Worm (Caenorhabditis elegans) whole organism, late embryonic: ENCODE data around the gene R12C12.9.

Experiments used
- C08G9.2 ChIP-seq: sonication (generic microtip); optimal IDR thresholded peaks from 2 replicates; lab custom pipeline; 2016; ENCODE audit warnings: mild to moderate bottlenecking, missing genetic modification characterization, moderate library complexity, missing compliant biosample characterization
- F13H6.1 ChIP-seq: sonication (generic microtip); optimal IDR thresholded peaks from 2 replicates; lab custom pipeline; 2016; ENCODE audit warnings: missing genetic modification characterization, missing compliant biosample characterization
- K02D7.2 ChIP-seq: sonication (generic microtip); optimal IDR thresholded peaks from 2 replicates; lab custom pipeline; 2017; ENCODE audit warnings: mild to moderate bottlenecking, missing genetic modification characterization, missing compliant biosample characterization
- K09A11.1 ChIP-seq: sonication (generic microtip); optimal IDR thresholded peaks from 2 replicates; lab custom pipeline; 2017; ENCODE audit warnings: antibody characterized with exemption, mild to moderate bottlenecking, missing genetic modification characterization, missing compliant biosample characterization; ENCODE audit not compliant: insufficient read depth
- ceh-18 ChIP-seq: sonication (generic microtip); optimal IDR thresholded peaks from 2 replicates; lab custom pipeline; 2016; ENCODE audit warnings: missing genetic modification characterization, missing compliant biosample characterization
- ceh-2 ChIP-seq: sonication (generic microtip); optimal IDR thresholded peaks from 2 replicates; lab custom pipeline; 2016; ENCODE audit warnings: missing genotype, missing genetic modification characterization, missing compliant biosample characterization
- ceh-30 ChIP-seq: fragments of 150-350 bp; optimal IDR thresholded peaks from 2 replicates; lab custom pipeline; 2014; ENCODE audit warnings: missing biosample characterization, missing genetic modification characterization
- ceh-31 ChIP-seq: sonication (generic microtip); optimal IDR thresholded peaks from 2 replicates; lab custom pipeline; 2016; ENCODE audit warnings: missing genetic modification characterization, missing compliant biosample characterization
- ceh-34 ChIP-seq: sonication (generic microtip); optimal IDR thresholded peaks from 2 replicates; lab custom pipeline; 2016; ENCODE audit warnings: mild to moderate bottlenecking, missing genetic modification characterization, missing compliant biosample characterization
- ceh-48 ChIP-seq: sonication (generic microtip); optimal IDR thresholded peaks from 2 replicates; lab custom pipeline; 2016; ENCODE audit warnings: missing genetic modification characterization, inconsistent platforms, missing compliant biosample characterization
- ceh-6 ChIP-seq: fragments of 200-800 bp; sonication (Bioruptor generic); optimal IDR thresholded peaks from 2 replicates; lab custom pipeline; 2018; ENCODE audit warnings: mild to moderate bottlenecking, missing genetic modification characterization, missing compliant biosample characterization
- ceh-9 ChIP-seq: sonication (generic microtip); optimal IDR thresholded peaks from 2 replicates; lab custom pipeline; 2016; ENCODE audit warnings: mild to moderate bottlenecking, missing genetic modification characterization, inconsistent platforms, missing compliant biosample characterization
- dmd-4 ChIP-seq: sonication (generic microtip); optimal IDR thresholded peaks from 2 replicates; lab custom pipeline; 2016; ENCODE audit warnings: borderline replicate concordance, missing genetic modification characterization, missing compliant biosample characterization
- dve-1 ChIP-seq: sonication (generic microtip); optimal IDR thresholded peaks from 2 replicates; lab custom pipeline; 2017; ENCODE audit warnings: antibody characterized with exemption, mild to moderate bottlenecking, missing genetic modification characterization, missing compliant biosample characterization
- elt-2 ChIP-seq: sonication (generic microtip); optimal IDR thresholded peaks from 2 replicates; lab custom pipeline; 2016; ENCODE audit warnings: missing genetic modification reagents, missing genetic modification characterization, missing compliant biosample characterization
- ets-4 ChIP-seq: sonication (generic microtip); optimal IDR thresholded peaks from 2 replicates; lab custom pipeline; 2016; ENCODE audit warnings: missing genetic modification characterization, missing compliant biosample characterization
- eyg-1 ChIP-seq: sonication (generic microtip); optimal IDR thresholded peaks from 2 replicates; lab custom pipeline; 2016; ENCODE audit warnings: missing genotype, missing genetic modification characterization, missing compliant biosample characterization
- fax-1 ChIP-seq: sonication (generic microtip); optimal IDR thresholded peaks from 2 replicates; lab custom pipeline; 2016; ENCODE audit warnings: missing genotype, missing genetic modification characterization, missing compliant biosample characterization
- fkh-6 ChIP-seq: sonication (generic microtip); optimal IDR thresholded peaks from 2 replicates; lab custom pipeline; 2016; ENCODE audit warnings: missing genetic modification characterization, missing compliant biosample characterization
- gmeb-2 ChIP-seq: sonication (generic microtip); optimal IDR thresholded peaks from 2 replicates; lab custom pipeline; 2016; ENCODE audit warnings: missing genetic modification characterization, inconsistent platforms, missing compliant biosample characterization
- lin-11 ChIP-seq: fragments of 200-800 bp; sonication (Bioruptor generic); optimal IDR thresholded peaks from 2 replicates; lab custom pipeline; 2018; ENCODE audit warnings: mild to moderate bottlenecking, missing genetic modification characterization, missing compliant biosample characterization
- madf-2 ChIP-seq: sonication (generic microtip); optimal IDR thresholded peaks from 2 replicates; lab custom pipeline; 2017; ENCODE audit warnings: missing genetic modification characterization, missing compliant biosample characterization
- mec-3 ChIP-seq: sonication (generic microtip); optimal IDR thresholded peaks from 2 replicates; lab custom pipeline; 2016; ENCODE audit warnings: borderline replicate concordance, missing genetic modification characterization, missing compliant biosample characterization
- nfya-1 ChIP-seq: sonication (generic microtip); optimal IDR thresholded peaks from 2 replicates; lab custom pipeline; 2017; ENCODE audit warnings: missing genetic modification characterization, mild to moderate bottlenecking, missing compliant biosample characterization, antibody characterized with exemption, moderate library complexity
- nhr-11 ChIP-seq: fragments of 150-350 bp; optimal IDR thresholded peaks from 2 replicates; lab custom pipeline; 2014; ENCODE audit warnings: missing biosample characterization, missing genetic modification characterization
- nhr-232 ChIP-seq: sonication (generic microtip); optimal IDR thresholded peaks from 2 replicates; lab custom pipeline; 2016; ENCODE audit warnings: missing genetic modification characterization, missing compliant biosample characterization
- odd-2 ChIP-seq: sonication (generic microtip); optimal IDR thresholded peaks from 2 replicates; lab custom pipeline; 2017; ENCODE audit warnings: antibody characterized with exemption, mild to moderate bottlenecking, missing genetic modification characterization, missing compliant biosample characterization
- pag-3 ChIP-seq: sonication (generic microtip); optimal IDR thresholded peaks from 2 replicates; lab custom pipeline; 2016; ENCODE audit warnings: missing compliant biosample characterization, missing genetic modification characterization, borderline replicate concordance
- pha-4 ChIP-seq: fragments of 150-350 bp; optimal IDR thresholded peaks from 2 replicates; lab custom pipeline; 2018; ENCODE audit warnings: missing biosample characterization, missing genetic modification reagents, missing genetic modification characterization
- pqm-1 ChIP-seq: sonication (generic microtip); optimal IDR thresholded peaks from 2 replicates; lab custom pipeline; 2016; ENCODE audit warnings: missing genetic modification characterization, missing compliant biosample characterization
- ref-2 ChIP-seq: sonication (generic microtip); optimal IDR thresholded peaks from 2 replicates; lab custom pipeline; 2016; ENCODE audit warnings: missing genetic modification characterization, missing compliant biosample characterization
- rnt-1 ChIP-seq: sonication (generic microtip); optimal IDR thresholded peaks from 2 replicates; lab custom pipeline; 2016; ENCODE audit warnings: missing genetic modification characterization, missing compliant biosample characterization
- sdc-2 ChIP-seq: sonication (generic microtip); optimal IDR thresholded peaks from 2 replicates; lab custom pipeline; 2016; ENCODE audit warnings: missing genotype, missing genetic modification characterization, missing compliant biosample characterization
- sox-2 ChIP-seq: fragments of 200-800 bp; sonication (Bioruptor generic); IDR thresholded peaks from 2 replicates; pipeline ENCODE4 v1.3.6; 2022; ENCODE audit warnings: missing genetic modification reagents, missing genetic modification characterization, missing compliant biosample characterization
- sox-4 ChIP-seq: sonication (generic microtip); optimal IDR thresholded peaks from 2 replicates; lab custom pipeline; 2017; ENCODE audit warnings: mild to moderate bottlenecking, missing genetic modification characterization, inconsistent platforms, missing compliant biosample characterization
- syd-9 ChIP-seq: sonication (generic microtip); optimal IDR thresholded peaks from 2 replicates; lab custom pipeline; 2016; ENCODE audit warnings: mild to moderate bottlenecking, missing genetic modification characterization, moderate library complexity, missing compliant biosample characterization
- tbx-2 ChIP-seq: sonication (generic microtip); optimal IDR thresholded peaks from 2 replicates; lab custom pipeline; 2016; ENCODE audit warnings: missing genetic modification characterization, missing compliant biosample characterization
- ttx-3 ChIP-seq: sonication (generic microtip); optimal IDR thresholded peaks from 2 replicates; lab custom pipeline; 2016; ENCODE audit warnings: missing genetic modification reagents, missing genetic modification characterization, missing compliant biosample characterization
- unc-3 ChIP-seq, 2 experiments: fragments of 200-800 bp in 1 of 2; sonication (Bioruptor generic) in 1 of 2; sonication (generic microtip) in 1 of 2; conservative IDR thresholded peaks in 1 of 2; optimal IDR thresholded peaks in 1 of 2; 2 replicates each; pipeline versions ENCODE4 v1.3.6 to Lab custom; 2016 to 2022; ENCODE audit warnings: missing compliant biosample characterization in 2 of 2, missing genetic modification characterization in 2 of 2, missing genetic modification reagents in 1 of 2
- unc-86 ChIP-seq: sonication (generic microtip); optimal IDR thresholded peaks from 2 replicates; lab custom pipeline; 2016; ENCODE audit warnings: missing genetic modification characterization, missing compliant biosample characterization
- ztf-16 ChIP-seq: sonication (generic microtip); optimal IDR thresholded peaks from 2 replicates; lab custom pipeline; 2017; ENCODE audit warnings: missing genetic modification characterization, missing compliant biosample characterization

R12C12.9 gene

DNA sequence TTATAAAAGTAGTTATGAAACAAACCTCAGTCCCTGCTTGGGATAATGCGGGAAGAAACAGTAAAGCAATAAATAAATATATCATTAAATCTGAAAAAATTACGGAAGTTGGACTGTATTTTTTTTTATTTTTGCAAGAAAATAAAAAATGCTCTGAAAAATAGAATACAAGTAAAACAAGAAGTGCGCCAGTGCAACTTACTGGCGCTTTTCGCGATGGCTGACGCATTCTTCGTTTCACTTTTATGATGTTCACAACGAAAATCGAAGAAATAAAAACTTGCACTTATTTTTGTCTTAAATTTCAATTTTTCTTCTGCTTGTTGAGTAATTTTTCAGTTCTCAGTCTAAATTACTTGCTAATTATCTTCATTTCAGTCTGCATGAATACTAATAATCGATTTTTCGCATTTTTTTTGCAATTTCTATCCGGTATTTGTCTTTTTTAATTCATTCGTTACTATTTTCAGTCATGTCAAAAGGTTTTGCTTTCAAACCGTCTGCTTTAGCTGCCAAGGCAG, 22.9 kb upstream of the R12C12.9 start, which contains the start of the genes R12C12.6 and ran-5:
Gene R12C12.6 (minus strand): TSS at position 229 of the 521 bp plus-strand sequence.
Gene ran-5 (plus strand): TSS at position 471 of the 521 bp plus-strand sequence.
- TF ChIP-seq ceh-2 (tag; lab: Kevin White, UChicago): peak; percentile 11
- TF ChIP-seq ttx-3 (tag; lab: Kevin White, UChicago): peak; percentile 24
- TF ChIP-seq ref-2 (tag; lab: Kevin White, UChicago): no peak
- peak; percentile 32 for TF ChIP-seq dve-1
- TF ChIP-seq elt-2: peak; percentile 74
- peak; percentile 2 for TF ChIP-seq odd-2 (tag; lab: Kevin White, UChicago)
- peak; percentile 34 for TF ChIP-seq ceh-31 (tag; lab: Kevin White, UChicago)
- TF ChIP-seq C08G9.2 (tag; lab: Kevin White, UChicago): peak; percentile 31
- peak; percentile 52 for TF ChIP-seq nfya-1 (tag; lab: Kevin White, UChicago)
- peak; percentile 75 for TF ChIP-seq ceh-30 (tag; lab: Kevin White, UChicago)
- TF ChIP-seq syd-9: no peak
- TF ChIP-seq ceh-34: peak; percentile 37
- no peak for TF ChIP-seq gmeb-2 (tag; lab: Kevin White, UChicago)
- TF ChIP-seq lin-11 (tag; lab: Kevin White, UChicago): peak; percentile 35
- TF ChIP-seq tbx-2 (tag; lab: Kevin White, UChicago): peak; percentile 48
- TF ChIP-seq ceh-48 (tag; lab: Kevin White, UChicago): peak; percentile 4
- TF ChIP-seq sox-4 (tag; lab: Kevin White, UChicago): peak; percentile 42
- 0 out of 2 replicates have a peak, but pooled peaks have one; percentile 28 for TF ChIP-seq unc-3 (GFP tag; conservative IDR thresholded peaks at IDR 0.05; lab: Robert Waterston, UW)
- no peak for TF ChIP-seq unc-3 (tag; optimal IDR thresholded peaks at IDR 0.05; lab: Kevin White, UChicago)
- TF ChIP-seq sdc-2 (tag; lab: Kevin White, UChicago): peak; percentile 16
- peak; percentile 14 for TF ChIP-seq ceh-18 (tag; lab: Kevin White, UChicago)
- TF ChIP-seq F13H6.1 (tag; lab: Kevin White, UChicago): peak; percentile 21
- TF ChIP-seq rnt-1 (tag; lab: Kevin White, UChicago): no peak
- no peak for TF ChIP-seq dmd-4 (tag; lab: Kevin White, UChicago)
- peak; percentile 45 for TF ChIP-seq unc-86 (tag; lab: Kevin White, UChicago)
- TF ChIP-seq ztf-16 (tag; lab: Kevin White, UChicago): peak; percentile 44
- TF ChIP-seq, all 69 proteins: peak for 20

DNA sequence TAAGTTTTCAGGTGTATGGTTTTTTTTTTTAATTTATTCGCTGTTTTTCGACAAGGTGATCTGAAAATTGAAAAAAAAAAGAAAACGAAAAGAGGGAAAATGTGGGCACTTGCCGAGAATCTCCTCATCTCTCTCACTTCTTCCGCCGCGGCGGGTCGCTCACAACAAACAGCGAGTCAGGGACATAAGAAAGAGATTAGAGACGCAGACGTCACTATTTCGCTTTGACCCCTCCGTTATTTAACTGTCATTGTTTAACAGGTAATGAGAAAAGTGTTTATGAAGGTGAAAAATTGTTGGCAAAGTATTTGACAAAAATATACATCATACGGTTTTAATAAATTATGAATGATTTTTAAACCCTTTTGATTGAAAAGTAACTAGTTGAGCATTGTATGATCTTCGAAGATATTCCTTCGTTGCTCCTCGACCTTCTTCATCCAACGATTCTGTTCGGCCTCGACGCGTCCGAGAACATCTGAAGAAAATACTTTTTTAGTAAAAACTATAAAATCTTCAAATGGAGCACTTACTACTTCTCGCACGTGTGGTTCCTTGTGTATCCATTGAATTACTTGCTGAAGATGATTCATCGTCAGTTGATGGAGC, 21.3 kb upstream of the R12C12.9 start:
- TF ChIP-seq pha-4 (tag; lab: Kevin White, UChicago) (no peak), ceh-18 (tag; lab: Kevin White, UChicago) (peak; percentile 6)

DNA sequence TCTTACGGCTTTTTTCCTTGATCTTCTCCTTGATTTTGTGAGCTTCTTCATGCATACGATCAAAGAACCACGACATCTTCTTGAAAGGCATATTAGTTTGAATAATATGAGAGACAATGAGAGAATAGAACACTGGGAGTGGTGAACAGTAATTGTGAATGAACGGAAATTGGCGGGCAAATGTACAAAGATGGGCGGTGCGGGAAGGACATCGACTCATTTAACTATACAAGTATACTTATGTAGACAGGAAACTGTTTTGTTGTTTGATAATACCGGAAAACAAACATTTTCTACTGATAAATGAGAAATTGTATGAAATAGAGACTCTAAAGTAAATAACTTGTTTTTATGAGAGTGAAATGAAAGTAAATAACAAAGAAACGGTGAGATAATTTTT, 20.3 kb upstream of the R12C12.9 start, which contains the start of gene R12C12.5:
Gene R12C12.5 (minus strand): TSS at position 101 of the 400 bp plus-strand sequence.
- TF ChIP-seq pqm-1 (tag; lab: Kevin White, UChicago) (no peak), lin-11 (tag; lab: Kevin White, UChicago) (no peak), ceh-31 (tag; lab: Kevin White, UChicago) (no peak), K09A11.1 (tag; lab: Kevin White, UChicago) (no peak), ztf-16 (tag; lab: Kevin White, UChicago) (no peak), ref-2 (tag; lab: Kevin White, UChicago) (no peak), ceh-30 (tag; lab: Kevin White, UChicago) (no peak), eyg-1 (no peak), syd-9 (no peak), gmeb-2 (tag; lab: Kevin White, UChicago) (no peak), fkh-6 (tag; lab: Kevin White, UChicago) (no peak), madf-2 (tag; lab: Kevin White, UChicago) (no peak), ceh-9 (no peak)

DNA sequence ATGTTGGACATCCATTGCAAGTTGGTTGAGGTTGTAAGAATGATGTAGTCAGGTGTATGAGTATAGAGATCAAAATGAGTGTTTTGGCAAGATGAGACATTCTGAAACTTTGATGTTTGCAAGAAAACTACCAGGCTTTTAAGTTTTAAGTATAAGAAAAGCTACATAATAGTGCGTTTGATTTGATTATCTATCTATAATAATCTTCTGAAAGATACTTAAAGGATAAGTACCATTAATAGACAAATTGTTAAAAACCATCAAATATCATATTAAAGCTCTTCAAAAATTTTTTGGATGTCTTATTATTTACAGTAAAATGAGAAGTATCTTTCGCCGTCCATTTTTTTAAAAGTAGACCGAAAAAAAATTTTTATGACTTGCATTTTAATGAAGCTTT, 18.4 kb upstream of the R12C12.9 start, which contains the start of gene R12C12.10:
Gene R12C12.10 (minus strand): TSS at position 101 of the 400 bp plus-strand sequence.
- TF ChIP-seq sox-2 (GFP tag; lab: Robert Waterston, UW): no peak
- no peak for TF ChIP-seq ets-4 (tag; lab: Kevin White, UChicago)
- TF ChIP-seq fax-1 (tag; lab: Kevin White, UChicago): no peak
- no peak for TF ChIP-seq gmeb-2 (tag; lab: Kevin White, UChicago)
- no peak for TF ChIP-seq ceh-18 (tag; lab: Kevin White, UChicago)
- no peak for TF ChIP-seq ceh-6
- TF ChIP-seq K02D7.2 (tag; lab: Kevin White, UChicago): no peak
- TF ChIP-seq ceh-31 (tag; lab: Kevin White, UChicago): no peak
- no peak for TF ChIP-seq nhr-232
- TF ChIP-seq mec-3 (tag; lab: Kevin White, UChicago): no peak
- TF ChIP-seq odd-2 (tag; lab: Kevin White, UChicago): no peak
- no peak for TF ChIP-seq nhr-11 (tag; lab: Kevin White, UChicago)
- no peak for TF ChIP-seq fkh-6 (tag; lab: Kevin White, UChicago)
- no peak for TF ChIP-seq pag-3 (tag; lab: Kevin White, UChicago)
- no peak for TF ChIP-seq ceh-34
